Worm (Caenorhabditis elegans) whole organism, midembryonic: ENCODE data around the gene irld-8.

Experiments used
- cog-1 ChIP-seq: sonication (generic microtip); optimal IDR thresholded peaks from 2 replicates; lab custom pipeline; 2016; ENCODE audit warnings: missing genetic modification characterization, missing compliant biosample characterization
- flt-1 ChIP-seq: fragments of 200-800 bp; sonication (Bioruptor generic); IDR thresholded peaks from 2 replicates; pipeline ENCODE4 v1.3.6; 2022; ENCODE audit warnings: missing genetic modification characterization, missing compliant biosample characterization
- tab-1 ChIP-seq: fragments of 200-800 bp; sonication (Bioruptor generic); IDR thresholded peaks from 2 replicates; pipeline ENCODE4 v1.3.6; 2022; ENCODE audit warnings: missing genetic modification characterization, missing compliant biosample characterization
- ztf-23 ChIP-seq: fragments of 200-800 bp; sonication (Bioruptor generic); IDR thresholded peaks from 2 replicates; pipeline ENCODE4 v1.3.6; 2022; ENCODE audit warnings: missing genetic modification reagents, missing genetic modification characterization, missing compliant biosample characterization
- ztf-29 ChIP-seq: fragments of 200-800 bp; sonication (Bioruptor generic); IDR thresholded peaks from 2 replicates; pipeline ENCODE4 v1.3.6; 2022; ENCODE audit warnings: missing genetic modification reagents, missing genetic modification characterization, missing compliant biosample characterization

- no peak for TF ChIP-seq ztf-29
- no peak for TF ChIP-seq ztf-23
- TF ChIP-seq cog-1 (tag; lab: Kevin White, UChicago): no peak
- no peak for TF ChIP-seq tab-1 (GFP tag; lab: Robert Waterston, UW)
- no peak for TF ChIP-seq flt-1
Measured at ce11 chrIV:8112646-8113045, 2.9 kb upstream of the irld-8 start.
